Fruit fly (Drosophila melanogaster): ENCODE measurements around the gene CG13731.

CG13731 gene

DNA sequence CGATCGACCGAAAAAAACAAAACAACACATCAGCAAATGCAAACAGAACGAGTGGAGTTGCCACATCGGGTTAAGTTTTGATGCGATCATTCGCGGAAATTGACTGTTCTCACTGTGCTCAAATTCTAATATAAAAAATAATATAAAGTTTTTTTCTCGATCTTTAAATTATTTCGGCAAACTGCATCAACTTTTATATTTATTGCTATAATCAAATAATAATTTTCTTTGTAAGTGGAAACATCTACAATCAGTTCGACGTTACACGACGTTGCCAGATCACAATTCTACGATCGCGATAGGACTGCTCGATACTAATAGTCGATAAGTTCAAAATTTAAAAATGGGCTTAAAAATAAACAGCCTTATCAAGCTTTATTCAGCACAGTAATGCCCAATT, 40.0 kb upstream of the CG13731 start, which contains the start of gene Gorab (continued):
- TF ChIP-seq nau (GFP tag; optimal IDR thresholded peaks at IDR 0.05) (peak; percentile 57), chm (GFP tag; IDR thresholded peaks at IDR 0.05) (peak; percentile 89), CG32532 (GFP tag; IDR thresholded peaks at IDR 0.05) (peak; percentile 97), mam (GFP tag; optimal IDR thresholded peaks at IDR 0.05) (peak; percentile 89)

DNA sequence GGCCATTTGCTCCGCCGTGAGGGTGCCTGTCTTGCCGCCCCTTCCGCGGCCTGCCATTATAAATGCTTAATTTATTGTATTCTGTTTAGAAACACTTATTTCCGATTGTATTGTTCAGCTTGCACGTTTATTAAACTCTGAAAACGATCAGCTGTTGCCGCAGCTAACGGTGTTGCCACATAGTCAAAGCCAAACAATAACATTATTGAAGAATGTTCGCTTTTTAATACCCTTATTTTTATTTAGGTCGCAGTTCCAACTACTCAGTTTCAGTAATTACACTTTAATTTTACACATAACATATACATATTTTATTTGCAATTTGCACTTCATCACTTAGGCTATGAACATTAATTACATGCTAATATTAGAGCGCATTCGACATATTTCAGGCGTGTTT, 38.3 kb upstream of the CG13731 start, which contains the start of gene Polr3G:
TSS of gene Polr3G (minus strand) at position 118 of the 400 bp plus-strand sequence.
- peak; percentile 67 for TF ChIP-seq dm (GFP tag; optimal IDR thresholded peaks at IDR 0.05)
- no peak for TF ChIP-seq scrt (GFP tag; optimal IDR thresholded peaks at IDR 0.05)
- TF ChIP-seq CG9932 (GFP tag; IDR thresholded peaks at IDR 0.05): peak; percentile 16; the same call in 1 of the 2 replicates
- no peak for TF ChIP-seq CG17912 (GFP tag; optimal IDR thresholded peaks at IDR 0.05)
- peak; percentile 25 for TF ChIP-seq CG17385 (GFP tag; optimal IDR thresholded peaks at IDR 0.05)
- no peak for TF ChIP-seq Oaz (GFP tag; IDR thresholded peaks at IDR 0.05)
- peak; percentile 4 for TF ChIP-seq CG17359 (tag; optimal IDR thresholded peaks at IDR 0.05)
- 0 out of 3 replicates have a peak, but pooled peaks have one; percentile 18 for TF ChIP-seq CG17361 (GFP tag; IDR thresholded peaks at IDR 0.05)
- no peak for TF ChIP-seq nerfin-1 (tag; optimal IDR thresholded peaks at IDR 0.05)
- no peak for TF ChIP-seq sens-2 (GFP tag; IDR thresholded peaks at IDR 0.05)
- TF ChIP-seq CG1233 (GFP tag; optimal IDR thresholded peaks at IDR 0.05): no peak
- peak; percentile 1 for TF ChIP-seq Dp (GFP tag; optimal IDR thresholded peaks at IDR 0.05)
- TF ChIP-seq CG11085 (GFP tag; IDR thresholded peaks at IDR 0.05): no peak
- peak; percentile 7 for TF ChIP-seq CrebB (tag; optimal IDR thresholded peaks at IDR 0.05)
- no peak for TF ChIP-seq amos (GFP tag; IDR thresholded peaks at IDR 0.05; ENCODE audit: partially characterized antibody)
- TF ChIP-seq kni (GFP tag; optimal IDR thresholded peaks at IDR 0.05): no peak
- peak; percentile 26 for TF ChIP-seq YL-1 (GFP tag; optimal IDR thresholded peaks at IDR 0.05)
- no peak for TF ChIP-seq MTF-1 (GFP tag; optimal IDR thresholded peaks at IDR 0.05; ENCODE audit: borderline replicate concordance)
- TF ChIP-seq zf30C (GFP tag; optimal IDR thresholded peaks at IDR 0.05): no peak
- TF ChIP-seq CG7357 (GFP tag; IDR thresholded peaks at IDR 0.05): no peak
- peak; percentile 80 for TF ChIP-seq Med (GFP tag)
- TF ChIP-seq gem (tag; optimal IDR thresholded peaks at IDR 0.05): peak; percentile 26
- TF ChIP-seq CG12391 (tag; optimal IDR thresholded peaks at IDR 0.05): peak; percentile 49
- peak; percentile 37 for TF ChIP-seq Xbp1 (GFP tag; optimal IDR thresholded peaks at IDR 0.05)
- TF ChIP-seq CG34422 (GFP tag; IDR thresholded peaks at IDR 0.05): peak; percentile 55; the same call in 1 of the 3 replicates
- no peak for TF ChIP-seq B-H1 (GFP tag; IDR thresholded peaks at IDR 0.05)
- TF ChIP-seq CG2678 (tag; optimal IDR thresholded peaks at IDR 0.05): peak; percentile 25
- peak; percentile 59 to 93 for TF ChIP-seq crp (GFP tag; optimal IDR thresholded peaks at IDR 0.05)
- peak in 1 of 2 experiments; percentile 2 for TF ChIP-seq chif (GFP tag; optimal IDR thresholded peaks at IDR 0.05)
- TF ChIP-seq CG13624 (GFP tag; optimal IDR thresholded peaks at IDR 0.05): peak; percentile 5
- TF ChIP-seq BEAF-32 (GFP tag; optimal IDR thresholded peaks at IDR 0.05): peak; percentile 11
- TF ChIP-seq Sry-β (GFP tag; optimal IDR thresholded peaks at IDR 0.05): no peak
- TF ChIP-seq unpg (GFP tag; optimal IDR thresholded peaks at IDR 0.05): peak; percentile 9
- TF ChIP-seq Sry-δ (GFP tag; optimal IDR thresholded peaks at IDR 0.05): peak; percentile 11
- peak; percentile 44; the same call in 1 of the 2 replicates for TF ChIP-seq vvl (GFP tag; IDR thresholded peaks at IDR 0.05)
- peak; percentile 53 for TF ChIP-seq CG2120 (GFP tag; optimal IDR thresholded peaks at IDR 0.05)
- peak; percentile 27; the same call in 2 of the 3 replicates for TF ChIP-seq zfh1 (GFP tag; IDR thresholded peaks at IDR 0.05)
- TF ChIP-seq insv (GFP tag; optimal IDR thresholded peaks at IDR 0.05): no peak
- 0 out of 3 replicates have a peak, but pooled peaks have one; percentile 45 for TF ChIP-seq ci (GFP tag; IDR thresholded peaks at IDR 0.05)
- no peak for TF ChIP-seq CG32532 (GFP tag; IDR thresholded peaks at IDR 0.05)
- peak; percentile 48 for TF ChIP-seq lilli (GFP tag; optimal IDR thresholded peaks at IDR 0.05)
- TF ChIP-seq Six4 (GFP tag; optimal IDR thresholded peaks at IDR 0.05): peak; percentile 8
- peak; percentile 14 for TF ChIP-seq CG30020 (tag; optimal IDR thresholded peaks at IDR 0.05)
- peak; percentile 8 for TF ChIP-seq CG2712 (tag; optimal IDR thresholded peaks at IDR 0.05)
- TF ChIP-seq Deaf1 (tag; optimal IDR thresholded peaks at IDR 0.05): no peak
